Fruit fly (Drosophila melanogaster) whole organism, prepupa: ENCODE results near the gene wrd.

Experiments used
- CG8632 ChIP-seq: fragments of 200-800 bp; sonication (Bioruptor generic); optimal IDR thresholded peaks from 3 replicates; lab custom pipeline; 2016; ENCODE audit warnings: missing biosample characterization, missing genetic modification characterization
- Hr39 ChIP-seq: fragments of 200-800 bp; sonication (Bioruptor generic); optimal IDR thresholded peaks from 2 replicates; lab custom pipeline; 2016; ENCODE audit warnings: missing biosample characterization, missing genetic modification characterization
- net ChIP-seq: fragments of 200-800 bp; sonication (Bioruptor generic); optimal IDR thresholded peaks from 3 replicates; lab custom pipeline; 2016; ENCODE audit warnings: missing biosample characterization, missing genetic modification characterization

- no peak for TF ChIP-seq CG8632
- TF ChIP-seq net (GFP tag; lab: Kevin White, UChicago) = peak; percentile 61
- peak; percentile 69 for TF ChIP-seq Hr39
Measured at dm6 chr3R:18164052-18164722, 3.4 kb upstream of the wrd start, which contains the start of the genes CG7218 and Cbp20.
